Worm (Caenorhabditis elegans) whole organism, early embryonic: Measurements from ENCODE around the gene srbc-1.

ENCODE experiments used
- B0310.2 ChIP-seq: sonication (generic microtip); optimal IDR thresholded peaks from 2 replicates; lab custom pipeline; 2016; ENCODE audit warnings: mild to moderate bottlenecking, missing genetic modification characterization, missing compliant biosample characterization
- F13C5.2 ChIP-seq: sonication (generic microtip); optimal IDR thresholded peaks from 2 replicates; lab custom pipeline; 2017; ENCODE audit warnings: mild to moderate bottlenecking, missing genetic modification characterization, inconsistent platforms, missing compliant biosample characterization
- aly-1 ChIP-seq: sonication (generic microtip); optimal IDR thresholded peaks from 2 replicates; lab custom pipeline; 2016; ENCODE audit warnings: missing genetic modification characterization, missing compliant biosample characterization
- ama-1 ChIP-seq: fragments of 150-350 bp; optimal IDR thresholded peaks from 2 replicates; lab custom pipeline; 2014
- ceh-13 ChIP-seq: fragments of 200-800 bp; sonication (Bioruptor generic); optimal IDR thresholded peaks from 2 replicates; lab custom pipeline; 2018; ENCODE audit warnings: mild to moderate bottlenecking, missing genetic modification characterization, missing compliant biosample characterization
- ceh-36 ChIP-seq: sonication (generic microtip); optimal IDR thresholded peaks from 2 replicates; lab custom pipeline; 2016; ENCODE audit warnings: missing genetic modification characterization, inconsistent platforms, missing compliant biosample characterization
- ets-7 ChIP-seq: sonication (generic microtip); optimal IDR thresholded peaks from 2 replicates; lab custom pipeline; 2016; ENCODE audit warnings: missing genotype, missing genetic modification characterization, missing compliant biosample characterization
- flt-1 ChIP-seq: fragments of 200-800 bp; sonication (Bioruptor generic); IDR thresholded peaks from 2 replicates; pipeline ENCODE4 v1.3.6; 2022; ENCODE audit warnings: missing genetic modification characterization, missing compliant biosample characterization
- hmbx-1 ChIP-seq: sonication (generic microtip); optimal IDR thresholded peaks from 2 replicates; lab custom pipeline; 2016; ENCODE audit warnings: mild to moderate bottlenecking, missing genetic modification characterization, missing compliant biosample characterization
- hmg-4 ChIP-seq: fragments of 200-800 bp; sonication (Bioruptor generic); optimal IDR thresholded peaks from 2 replicates; lab custom pipeline; 2018; ENCODE audit warnings: mild to moderate bottlenecking, missing genetic modification characterization, missing compliant biosample characterization
- hnd-1 ChIP-seq: sonication (generic microtip); optimal IDR thresholded peaks from 2 replicates; lab custom pipeline; 2016; ENCODE audit warnings: missing genetic modification characterization, missing compliant biosample characterization
- pes-1 ChIP-seq: fragments of 200-800 bp; sonication (Bioruptor generic); IDR thresholded peaks from 2 replicates; pipeline ENCODE4 v1.3.6; 2022; ENCODE audit warnings: missing genetic modification reagents, missing genetic modification characterization, missing compliant biosample characterization
- scrt-1 ChIP-seq: fragments of 200-800 bp; sonication (Bioruptor generic); IDR thresholded peaks from 2 replicates; pipeline ENCODE4 v1.3.6; 2022; ENCODE audit warnings: missing genetic modification characterization, missing compliant biosample characterization
- sea-1 ChIP-seq: fragments of 200-800 bp; sonication (Bioruptor generic); conservative IDR thresholded peaks from 2 replicates; pipeline ENCODE4 v1.3.6; 2022; ENCODE audit warnings: missing genetic modification characterization, missing compliant biosample characterization
- tbx-11 ChIP-seq: fragments of 200-800 bp; sonication (Bioruptor generic); IDR thresholded peaks from 2 replicates; pipeline ENCODE4 v1.3.6; 2022; ENCODE audit warnings: missing genetic modification characterization, missing compliant biosample characterization
- tbx-37 ChIP-seq: fragments of 200-800 bp; sonication (Bioruptor generic); conservative IDR thresholded peaks from 2 replicates; pipeline ENCODE4 v1.3.6; 2022; ENCODE audit warnings: missing genetic modification reagents, missing genetic modification characterization, missing compliant biosample characterization
- tra-4 ChIP-seq: sonication (generic microtip); optimal IDR thresholded peaks from 2 replicates; lab custom pipeline; 2017; ENCODE audit warnings: missing genetic modification characterization, missing compliant biosample characterization

Gene srbc-1

ce11 chrV:3269407-3269806, 32.4 kb downstream of the srbc-1 start, which contains the start of gene T28A11.19:
TSS of gene T28A11.19 (minus strand) at chrV:3269514.
- no peak for TF ChIP-seq tra-4 (tag; lab: Kevin White, UChicago)
- no peak for TF ChIP-seq B0310.2 (tag; lab: Kevin White, UChicago)
- TF ChIP-seq tbx-37 (GFP tag; lab: Robert Waterston, UW): no peak
- no peak for TF ChIP-seq tbx-11
- TF ChIP-seq ama-1 (lab: Kevin White, UChicago): no peak
- TF ChIP-seq flt-1 (GFP tag; lab: Robert Waterston, UW): no peak
- no peak for TF ChIP-seq hnd-1 (tag; lab: Kevin White, UChicago)
- no peak for TF ChIP-seq pes-1 (GFP tag; lab: Robert Waterston, UW)
- TF ChIP-seq aly-1 (tag; lab: Kevin White, UChicago): no peak
- TF ChIP-seq hmbx-1: no peak
- no peak for TF ChIP-seq ceh-13 (GFP tag; lab: Kevin White, UChicago)
- TF ChIP-seq F13C5.2: no peak
- no peak for TF ChIP-seq ets-7 (tag; lab: Kevin White, UChicago)
- TF ChIP-seq hmg-4: no peak
- no peak for TF ChIP-seq scrt-1
- no peak for TF ChIP-seq ceh-36
- no peak for TF ChIP-seq sea-1 (GFP tag; lab: Robert Waterston, UW)

- TF ChIP-seq hmbx-1 (no peak), tbx-11 (no peak), tra-4 (tag; lab: Kevin White, UChicago) (no peak), hmg-4 (no peak), ceh-13 (GFP tag; lab: Kevin White, UChicago) (no peak), scrt-1 (no peak), ceh-36 (no peak), ama-1 (lab: Kevin White, UChicago) (no peak), B0310.2 (tag; lab: Kevin White, UChicago) (no peak), tbx-37 (GFP tag; lab: Robert Waterston, UW) (no peak), sea-1 (GFP tag; lab: Robert Waterston, UW) (no peak), flt-1 (GFP tag; lab: Robert Waterston, UW) (no peak), pes-1 (GFP tag; lab: Robert Waterston, UW) (no peak), ets-7 (tag; lab: Kevin White, UChicago) (no peak), F13C5.2 (no peak), hnd-1 (tag; lab: Kevin White, UChicago) (no peak), aly-1 (tag; lab: Kevin White, UChicago) (no peak)
Measured at ce11 chrV:3267950-3268349, 33.8 kb downstream of the srbc-1 start, which contains the start of gene T28A11.18. TSS of gene T28A11.18 (minus strand) at chrV:3268050.

- TF ChIP-seq ceh-13 (GFP tag; lab: Kevin White, UChicago) (no peak), scrt-1 (no peak), aly-1 (tag; lab: Kevin White, UChicago) (no peak), ets-7 (tag; lab: Kevin White, UChicago) (no peak)
Measured at ce11 chrV:3266189-3266588, 35.6 kb downstream of the srbc-1 start, which contains the start of gene T28A11.17. TSS of gene T28A11.17 (minus strand) at chrV:3266289.

ce11 chrV:3260075-3260474, 41.7 kb downstream of the srbc-1 start, which contains the start of gene srbc-5:
TSS of gene srbc-5 (plus strand) at chrV:3260375.
- TF ChIP-seq F13C5.2 (no peak), ets-7 (tag; lab: Kevin White, UChicago) (no peak), hmg-4 (no peak), scrt-1 (no peak)

- no peak for TF ChIP-seq B0310.2 (tag; lab: Kevin White, UChicago)
- TF ChIP-seq sea-1 (GFP tag; lab: Robert Waterston, UW): no peak
- TF ChIP-seq pes-1 (GFP tag; lab: Robert Waterston, UW): no peak
- no peak for TF ChIP-seq ceh-13 (GFP tag; lab: Kevin White, UChicago)
Measured at ce11 chrV:3259168-3259622, 42.6 kb downstream of the srbc-1 start, which contains the start of gene T28A11.16. TSS of gene T28A11.16 (minus strand) at chrV:3259218.

ce11 chrV:3257277-3257676, 44.5 kb downstream of the srbc-1 start, which contains the start of gene T28A11.22:
TSS of gene T28A11.22 (plus strand) at chrV:3257577.
- TF ChIP-seq tbx-37 (GFP tag; lab: Robert Waterston, UW) (no peak), hnd-1 (tag; lab: Kevin White, UChicago) (no peak), ceh-36 (no peak), flt-1 (GFP tag; lab: Robert Waterston, UW) (no peak), ets-7 (tag; lab: Kevin White, UChicago) (no peak), aly-1 (tag; lab: Kevin White, UChicago) (no peak), B0310.2 (tag; lab: Kevin White, UChicago) (no peak), hmg-4 (no peak), F13C5.2 (no peak)

ce11 chrV:3256809-3257208, 45.0 kb downstream of the srbc-1 start:
- TF ChIP-seq hmg-4: no peak

- TF ChIP-seq scrt-1: no peak
Measured at ce11 chrV:3256051-3256450, 45.7 kb downstream of the srbc-1 start, which contains the start of gene srt-63. TSS of gene srt-63 (minus strand) at chrV:3256151.

ce11 chrV:3250153-3250552, 51.6 kb downstream of the srbc-1 start, which contains the start of gene T28A11.13:
TSS of gene T28A11.13 (minus strand) at chrV:3250253.
- TF ChIP-seq ets-7 (tag; lab: Kevin White, UChicago) (no peak), F13C5.2 (no peak), hnd-1 (tag; lab: Kevin White, UChicago) (no peak), ama-1 (lab: Kevin White, UChicago) (no peak), ceh-36 (no peak), sea-1 (GFP tag; lab: Robert Waterston, UW) (no peak), B0310.2 (tag; lab: Kevin White, UChicago) (no peak), hmbx-1 (no peak), aly-1 (tag; lab: Kevin White, UChicago) (no peak), pes-1 (GFP tag; lab: Robert Waterston, UW) (no peak), hmg-4 (no peak), flt-1 (GFP tag; lab: Robert Waterston, UW) (no peak), tbx-37 (GFP tag; lab: Robert Waterston, UW) (no peak), scrt-1 (no peak), tra-4 (tag; lab: Kevin White, UChicago) (no peak), tbx-11 (no peak), ceh-13 (GFP tag; lab: Kevin White, UChicago) (no peak)
